Worm (Caenorhabditis elegans) whole organism, mixed stage, embryonic: Measurements from ENCODE around the gene exp-2.

ENCODE experiments used
- blmp-1 ChIP-seq: fragments of 150-350 bp; optimal IDR thresholded peaks from 2 replicates; lab custom pipeline; 2014; ENCODE audit warnings: missing biosample characterization, missing genetic modification characterization
- elt-1 ChIP-seq: sonication (generic microtip); optimal IDR thresholded peaks from 2 replicates; lab custom pipeline; 2017; ENCODE audit warnings: missing genetic modification characterization, mild to moderate bottlenecking, missing compliant biosample characterization, antibody characterized with exemption, moderate library complexity, borderline replicate concordance; ENCODE audit not compliant: insufficient read depth
- elt-3 ChIP-seq: fragments of 150-350 bp; optimal IDR thresholded peaks from 2 replicates; lab custom pipeline; 2014; ENCODE audit warnings: missing biosample characterization, missing genetic modification characterization
- ham-2 ChIP-seq: fragments of 200-800 bp; sonication (Bioruptor generic); optimal IDR thresholded peaks from 2 replicates; lab custom pipeline; 2018; ENCODE audit warnings: mild to moderate bottlenecking, missing genetic modification characterization, missing compliant biosample characterization
- mls-2 ChIP-seq: sonication (generic microtip); optimal IDR thresholded peaks from 2 replicates; lab custom pipeline; 2016; ENCODE audit warnings: mild to moderate bottlenecking, missing genetic modification characterization, moderate library complexity, missing compliant biosample characterization
- nhr-2 ChIP-seq: fragments of 150-350 bp; optimal IDR thresholded peaks from 2 replicates; lab custom pipeline; 2014; ENCODE audit warnings: missing biosample characterization, missing genetic modification characterization
- nhr-237 ChIP-seq: fragments of 150-350 bp; optimal IDR thresholded peaks from 2 replicates; lab custom pipeline; 2014; ENCODE audit warnings: missing biosample characterization, missing genetic modification characterization
- nhr-76 ChIP-seq: sonication (generic microtip); optimal IDR thresholded peaks from 2 replicates; lab custom pipeline; 2017; ENCODE audit warnings: missing biosample characterization, missing genetic modification characterization
- pha-4 ChIP-seq: fragments of 150-350 bp; optimal IDR thresholded peaks from 2 replicates; lab custom pipeline; 2018; ENCODE audit warnings: missing biosample characterization, missing genetic modification reagents, missing genetic modification characterization
- sem-2 ChIP-seq: fragments of 200-800 bp; sonication (Bioruptor generic); optimal IDR thresholded peaks from 2 replicates; lab custom pipeline; 2018; ENCODE audit warnings: mild to moderate bottlenecking, missing genetic modification characterization, missing compliant biosample characterization
- snpc-4 ChIP-seq: fragments of 150-350 bp; optimal IDR thresholded peaks from 2 replicates; lab custom pipeline; 2014; ENCODE audit warnings: missing biosample characterization, missing genetic modification characterization
- unc-62 ChIP-seq: fragments of 150-350 bp; optimal IDR thresholded peaks from 2 replicates; lab custom pipeline; 2014; ENCODE audit warnings: missing biosample characterization, missing genetic modification reagents, missing genetic modification characterization
- ztf-11 ChIP-seq: fragments of 150-350 bp; optimal IDR thresholded peaks from 2 replicates; lab custom pipeline; 2014; ENCODE audit warnings: missing biosample characterization, missing genetic modification characterization

- TF ChIP-seq mls-2 (no peak), nhr-76 (no peak), unc-62 (GFP tag; lab: Kevin White, UChicago) (no peak), ztf-11 (tag; lab: Kevin White, UChicago) (no peak), pha-4 (tag; lab: Kevin White, UChicago) (peak; percentile 23), nhr-2 (tag; lab: Kevin White, UChicago) (no peak), elt-1 (tag; lab: Kevin White, UChicago) (no peak), elt-3 (tag; lab: Kevin White, UChicago) (no peak), blmp-1 (tag; lab: Kevin White, UChicago) (no peak), ham-2 (no peak), sem-2 (GFP tag; lab: Kevin White, UChicago) (no peak), nhr-237 (tag; lab: Kevin White, UChicago) (no peak), snpc-4 (tag; lab: Kevin White, UChicago) (no peak)
These were observed 29.8 kb upstream of the exp-2 start for ce11 chrV:6101243-6101898.
